Fruit fly (Drosophila melanogaster): ENCODE results near the gene CG2200.
A peak's percentile ranks its signal among the peaks of the same experiment; 100 is the strongest.

The CG2200 gene

dm6 chrX:13131063-13131773 is 37.1 kb downstream of the CG2200 start (continued):
- TF ChIP-seq gcm (GFP tag; optimal IDR thresholded peaks at IDR 0.05) (peak; percentile 97), tap (tag; optimal IDR thresholded peaks at IDR 0.05) (peak; percentile 97), CG7372 (GFP tag; IDR thresholded peaks at IDR 0.05) (peak; percentile 99), lov (optimal IDR thresholded peaks at IDR 0.05) (no peak), lov (GFP tag; IDR thresholded peaks at IDR 0.05) (peak; percentile 99), Hsf (GFP tag; optimal IDR thresholded peaks at IDR 0.05) (peak; percentile 99), CG1529 (GFP tag; optimal IDR thresholded peaks at IDR 0.05) (peak; percentile 97), B-H1 (GFP tag; IDR thresholded peaks at IDR 0.05) (peak; percentile 99), scrt (GFP tag; optimal IDR thresholded peaks at IDR 0.05) (peak; percentile 97), Elba2 (GFP tag; optimal IDR thresholded peaks at IDR 0.05) (peak; percentile 70), CG16779 (GFP tag; IDR thresholded peaks at IDR 0.05) (peak; percentile 99), CG1602 (GFP tag; optimal IDR thresholded peaks at IDR 0.05) (peak; percentile 98), Hand (GFP tag; optimal IDR thresholded peaks at IDR 0.05) (peak; percentile 98), CG17328 (GFP tag; IDR thresholded peaks at IDR 0.05) (peak; percentile 99), CG7786 (GFP tag; optimal IDR thresholded peaks at IDR 0.05) (peak; percentile 99), D19B (GFP tag; optimal IDR thresholded peaks at IDR 0.05) (peak; percentile 96), Usf (GFP tag; optimal IDR thresholded peaks at IDR 0.05) (peak; percentile 99), CG7271 (tag; optimal IDR thresholded peaks at IDR 0.05) (peak; percentile 23), crc (GFP tag; optimal IDR thresholded peaks at IDR 0.05) (peak; percentile 99), CG4328 (GFP tag; optimal IDR thresholded peaks at IDR 0.05) (peak; percentile 96), seq (GFP tag; IDR thresholded peaks at IDR 0.05) (peak; percentile 99), Rx (GFP tag; IDR thresholded peaks at IDR 0.05) (peak; percentile 99), dysf (GFP tag; IDR thresholded peaks at IDR 0.05) (peak; percentile 100), Nf-YB (GFP tag; optimal IDR thresholded peaks at IDR 0.05) (peak; percentile 87), fu2 (GFP tag; optimal IDR thresholded peaks at IDR 0.05) (peak; percentile 99), stc (GFP tag; IDR thresholded peaks at IDR 0.05) (peak; percentile 99), CG6654 (GFP tag; optimal IDR thresholded peaks at IDR 0.05) (peak; percentile 90), CG18476 (GFP tag; optimal IDR thresholded peaks at IDR 0.05) (peak; percentile 97), Nf-YC (tag; optimal IDR thresholded peaks at IDR 0.05) (peak; percentile 89), prd (optimal IDR thresholded peaks at IDR 0.05) (no peak), prd (GFP tag; IDR thresholded peaks at IDR 0.05) (peak; percentile 99), CG10267 (tag; optimal IDR thresholded peaks at IDR 0.05) (peak; percentile 92), Dip3 (GFP tag; optimal IDR thresholded peaks at IDR 0.05) (peak; percentile 99), CG9817 (tag; optimal IDR thresholded peaks at IDR 0.05) (peak; percentile 99), Bteb2 (GFP tag; optimal IDR thresholded peaks at IDR 0.05) (peak; percentile 99), CG12155 (GFP tag; optimal IDR thresholded peaks at IDR 0.05) (peak; percentile 99), hkb (optimal IDR thresholded peaks at IDR 0.05) (no peak), hkb (GFP tag; IDR thresholded peaks at IDR 0.05) (peak; percentile 99), Gsc (GFP tag; IDR thresholded peaks at IDR 0.05) (peak; percentile 97), GATAe (GFP tag; conservative IDR thresholded peaks at IDR 0.05) (peak; percentile 94), CG10654 (GFP tag; optimal IDR thresholded peaks at IDR 0.05) (peak; percentile 99), fd3F (GFP tag; optimal IDR thresholded peaks at IDR 0.05) (peak; percentile 98), stwl (tag; optimal IDR thresholded peaks at IDR 0.05) (peak; percentile 6), CG13775 (GFP tag; optimal IDR thresholded peaks at IDR 0.05) (peak; percentile 97), nerfin-1 (tag; optimal IDR thresholded peaks at IDR 0.05) (peak; percentile 95), peb (GFP tag; IDR thresholded peaks at IDR 0.05) (peak; percentile 97), Dad (GFP tag; optimal IDR thresholded peaks at IDR 0.05) (peak; percentile 99), CG4360 (GFP tag; IDR thresholded peaks at IDR 0.05) (peak; percentile 92), CG17829 (tag; optimal IDR thresholded peaks at IDR 0.05) (peak; percentile 98), Taf1 (GFP tag; IDR thresholded peaks at IDR 0.05) (peak; percentile 99), CG12744 (GFP tag; optimal IDR thresholded peaks at IDR 0.05) (peak; percentile 99)

All from whole organism, embryonic.